Worm (Caenorhabditis elegans) whole organism, young adult: ENCODE data around the gene C15H9.4.
A peak's percentile ranks its signal among the peaks of the same experiment; 100 is the strongest.

Source experiments
- C06A6.2 ChIP-seq: fragments of 200-800 bp; sonication (Bioruptor generic); conservative IDR thresholded peaks from 2 replicates; pipeline ENCODE4 v1.3.6; 2022; ENCODE audit warnings: missing genetic modification characterization, missing compliant biosample characterization
- D2030.7 ChIP-seq: fragments of 200-800 bp; sonication (Bioruptor generic); IDR thresholded peaks from 2 replicates; pipeline ENCODE4 v1.3.6; 2022; ENCODE audit warnings: missing genetic modification reagents, missing genetic modification characterization, missing compliant biosample characterization
- F23B12.7 ChIP-seq: sonication (generic microtip); optimal IDR thresholded peaks from 2 replicates; lab custom pipeline; 2017; ENCODE audit warnings: missing genetic modification characterization, mild to moderate bottlenecking, missing compliant biosample characterization, antibody characterized with exemption, moderate library complexity; ENCODE audit not compliant: insufficient read depth
- F57A8.1 ChIP-seq: fragments of 200-800 bp; sonication (Bioruptor generic); optimal IDR thresholded peaks from 2 replicates; lab custom pipeline; 2018; ENCODE audit warnings: mild to moderate bottlenecking, missing genetic modification characterization, moderate library complexity, missing compliant biosample characterization
- T26A5.8 ChIP-seq: sonication (generic microtip); optimal IDR thresholded peaks from 2 replicates; lab custom pipeline; 2016; ENCODE audit warnings: missing genetic modification characterization, missing compliant biosample characterization
- Y67H2A.10 ChIP-seq: fragments of 200-800 bp; sonication (Bioruptor generic); conservative IDR thresholded peaks from 2 replicates; pipeline ENCODE4 v1.3.6; 2022; ENCODE audit warnings: missing genetic modification reagents, missing genetic modification characterization, missing compliant biosample characterization
- ZK185.1 ChIP-seq: sonication (generic microtip); optimal IDR thresholded peaks from 2 replicates; lab custom pipeline; 2016; ENCODE audit warnings: mild to moderate bottlenecking, missing genetic modification characterization, missing compliant biosample characterization; ENCODE audit not compliant: poor library complexity, severe bottlenecking
- athp-1 ChIP-seq: sonication (generic microtip); optimal IDR thresholded peaks from 2 replicates; lab custom pipeline; 2017; ENCODE audit warnings: mild to moderate bottlenecking, missing genetic modification characterization, missing compliant biosample characterization
- ccch-3 ChIP-seq: fragments of 200-800 bp; sonication (Bioruptor generic); optimal IDR thresholded peaks from 2 replicates; lab custom pipeline; 2018; ENCODE audit warnings: mild to moderate bottlenecking, missing genetic modification characterization, missing compliant biosample characterization
- cebp-1 ChIP-seq, 2 experiments: fragments of 200-800 bp in 1 of 2; sonication (Bioruptor generic) in 1 of 2; sonication (generic microtip) in 1 of 2; IDR thresholded peaks in 1 of 2; optimal IDR thresholded peaks in 1 of 2; 2 replicates each; pipeline versions ENCODE4 v1.3.6 to Lab custom; 2017 to 2022; ENCODE audit warnings: missing compliant biosample characterization in 2 of 2, missing genetic modification characterization in 2 of 2, mild to moderate bottlenecking in 1 of 2, missing genetic modification reagents in 1 of 2, moderate library complexity in 1 of 2
- ceh-100 ChIP-seq: fragments of 200-800 bp; sonication (Bioruptor generic); IDR thresholded peaks from 2 replicates; pipeline ENCODE4 v1.3.6; 2022; ENCODE audit warnings: missing genetic modification reagents, missing genetic modification characterization, missing compliant biosample characterization
- ceh-27 ChIP-seq: fragments of 200-800 bp; sonication (Bioruptor generic); optimal IDR thresholded peaks from 2 replicates; lab custom pipeline; 2018; ENCODE audit warnings: mild to moderate bottlenecking, missing genetic modification characterization, moderate library complexity, missing compliant biosample characterization
- ceh-79 ChIP-seq: sonication (generic microtip); optimal IDR thresholded peaks from 2 replicates; lab custom pipeline; 2017; ENCODE audit warnings: mild to moderate bottlenecking, missing genetic modification characterization, missing compliant biosample characterization
- dox-1 ChIP-seq: fragments of 200-800 bp; sonication (Bioruptor generic); IDR thresholded peaks from 2 replicates; pipeline ENCODE4 v1.3.6; 2022; ENCODE audit warnings: missing genetic modification reagents, missing genetic modification characterization, missing compliant biosample characterization
- dpff-1 ChIP-seq: sonication (generic microtip); optimal IDR thresholded peaks from 2 replicates; lab custom pipeline; 2017; ENCODE audit warnings: mild to moderate bottlenecking, missing genetic modification characterization, missing compliant biosample characterization
- efl-1 ChIP-seq: fragments of 150-350 bp; optimal IDR thresholded peaks from 2 replicates; lab custom pipeline; 2014; ENCODE audit warnings: missing biosample characterization, missing genetic modification reagents, missing genetic modification characterization
- ekl-4 ChIP-seq: fragments of 200-800 bp; sonication (Bioruptor generic); IDR thresholded peaks from 2 replicates; pipeline ENCODE4 v1.3.6; 2022; ENCODE audit warnings: missing genetic modification reagents, missing genetic modification characterization, missing compliant biosample characterization
- hmg-1.2 ChIP-seq: fragments of 200-800 bp; sonication (Bioruptor generic); IDR thresholded peaks from 2 replicates; pipeline ENCODE4 v1.3.6; 2022; ENCODE audit warnings: missing genetic modification reagents, missing genetic modification characterization, missing compliant biosample characterization
- lag-1 ChIP-seq: fragments of 200-800 bp; sonication (Bioruptor generic); IDR thresholded peaks from 2 replicates; pipeline ENCODE4 v1.3.6; 2022; ENCODE audit warnings: missing genetic modification reagents, missing genetic modification characterization, missing compliant biosample characterization
- let-526 ChIP-seq: fragments of 200-800 bp; sonication (Bioruptor generic); IDR thresholded peaks from 2 replicates; pipeline ENCODE4 v1.3.6; 2022; ENCODE audit warnings: missing genetic modification reagents, missing genetic modification characterization, missing compliant biosample characterization
- let-607 ChIP-seq, 2 experiments: fragments of 200-800 bp in 1 of 2; sonication (Bioruptor generic) in 1 of 2; sonication (generic microtip) in 1 of 2; optimal IDR thresholded peaks; 2 replicates each; lab custom pipeline; 2016 to 2018; ENCODE audit warnings: mild to moderate bottlenecking in 2 of 2, missing compliant biosample characterization in 2 of 2, missing genetic modification characterization in 2 of 2, moderate library complexity in 2 of 2, missing genotype in 1 of 2
- lin-26 ChIP-seq: fragments of 200-800 bp; sonication (Bioruptor generic); IDR thresholded peaks from 2 replicates; pipeline ENCODE4 v1.3.6; 2022; ENCODE audit warnings: missing genetic modification reagents, missing genetic modification characterization, missing compliant biosample characterization
- lin-40 ChIP-seq: sonication (generic microtip); optimal IDR thresholded peaks from 2 replicates; lab custom pipeline; 2016; ENCODE audit warnings: missing genetic modification characterization, mild to moderate bottlenecking, missing compliant biosample characterization, missing genotype, missing genetic modification reagents
- madf-10 ChIP-seq: sonication (generic microtip); optimal IDR thresholded peaks from 2 replicates; lab custom pipeline; 2016; ENCODE audit warnings: mild to moderate bottlenecking, missing genetic modification characterization, missing compliant biosample characterization
- mel-28 ChIP-seq: sonication (generic microtip); optimal IDR thresholded peaks from 2 replicates; lab custom pipeline; 2016; ENCODE audit warnings: borderline replicate concordance, mild to moderate bottlenecking, missing genetic modification characterization, missing compliant biosample characterization
- nhr-80 ChIP-seq: sonication (generic microtip); optimal IDR thresholded peaks from 2 replicates; lab custom pipeline; 2016; ENCODE audit warnings: missing genetic modification characterization, missing compliant biosample characterization
- nhr-90 ChIP-seq: sonication (generic microtip); optimal IDR thresholded peaks from 2 replicates; lab custom pipeline; 2016; ENCODE audit warnings: missing genotype, mild to moderate bottlenecking, missing genetic modification characterization, missing compliant biosample characterization
- repo-1 ChIP-seq: sonication (generic microtip); optimal IDR thresholded peaks from 2 replicates; lab custom pipeline; 2017; ENCODE audit warnings: mild to moderate bottlenecking, missing genetic modification characterization, missing compliant biosample characterization
- rpc-1 ChIP-seq, 2 experiments: fragments of 150-350 bp in 1 of 2; sonication (generic microtip) in 1 of 2; optimal IDR thresholded peaks; 2 replicates each; lab custom pipeline; 2014 to 2018; ENCODE audit warnings: missing biosample characterization in 1 of 2, missing genetic modification characterization in 1 of 2, missing genetic modification reagents in 1 of 2, missing genotype in 1 of 2
- snpc-1.1 ChIP-seq: sonication (generic microtip); optimal IDR thresholded peaks from 2 replicates; lab custom pipeline; 2017; ENCODE audit warnings: missing genetic modification characterization, mild to moderate bottlenecking, missing compliant biosample characterization, antibody characterized with exemption, moderate library complexity, missing genotype, missing genetic modification reagents; ENCODE audit not compliant: insufficient read depth
- snpc-3.4 ChIP-seq: sonication (generic microtip); optimal IDR thresholded peaks from 2 replicates; lab custom pipeline; 2017; ENCODE audit warnings: missing genetic modification characterization, mild to moderate bottlenecking, missing compliant biosample characterization, antibody characterized with exemption, moderate library complexity, missing genotype, missing genetic modification reagents
- tbx-9 ChIP-seq: sonication (generic microtip); optimal IDR thresholded peaks from 2 replicates; lab custom pipeline; 2016; ENCODE audit warnings: borderline replicate concordance, missing genetic modification characterization, inconsistent platforms, missing compliant biosample characterization
- unc-62 ChIP-seq: fragments of 150-350 bp; optimal IDR thresholded peaks from 2 replicates; lab custom pipeline; 2014; ENCODE audit warnings: missing biosample characterization, missing genetic modification reagents, missing genetic modification characterization
- xnd-1 ChIP-seq: sonication (generic microtip); optimal IDR thresholded peaks from 2 replicates; lab custom pipeline; 2016; ENCODE audit warnings: missing genotype, missing genetic modification reagents, missing genetic modification characterization, missing compliant biosample characterization
- zfh-2 ChIP-seq: fragments of 200-800 bp; sonication (Bioruptor generic); conservative IDR thresholded peaks from 2 replicates; pipeline ENCODE4 v1.3.6; 2022; ENCODE audit warnings: missing genetic modification reagents, missing genetic modification characterization, missing compliant biosample characterization

Gene C15H9.4

DNA sequence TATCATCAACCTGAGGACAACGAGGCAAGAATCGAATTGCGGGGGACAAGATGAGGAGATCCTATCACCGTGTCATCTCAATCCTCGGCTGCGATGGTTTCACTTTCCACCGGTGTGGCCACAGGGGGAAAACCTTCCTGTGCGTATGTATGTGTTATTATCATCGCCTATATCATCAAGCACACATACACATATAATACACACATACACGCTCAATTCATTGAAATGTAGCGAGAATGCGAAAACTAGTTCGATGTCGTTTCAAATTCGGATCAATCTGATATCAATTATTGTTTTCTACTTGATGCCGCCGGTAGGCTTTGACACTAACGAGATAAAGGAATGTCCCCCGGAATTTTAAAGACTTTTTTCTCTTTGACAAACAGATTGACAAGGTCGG, 46.6 kb upstream of the C15H9.4 start:
- TF ChIP-seq tbx-9 (tag; lab: Kevin White, UChicago) (no peak), xnd-1 (tag; lab: Kevin White, UChicago) (no peak), unc-62 (GFP tag; lab: Kevin White, UChicago) (no peak), ccch-3 (GFP tag; lab: Kevin White, UChicago) (no peak), D2030.7 (no peak), lin-26 (GFP tag; lab: Robert Waterston, UW) (no peak), ceh-100 (GFP tag; lab: Robert Waterston, UW) (no peak), Y67H2A.10 (no peak), mel-28 (tag; lab: Kevin White, UChicago) (no peak)

DNA sequence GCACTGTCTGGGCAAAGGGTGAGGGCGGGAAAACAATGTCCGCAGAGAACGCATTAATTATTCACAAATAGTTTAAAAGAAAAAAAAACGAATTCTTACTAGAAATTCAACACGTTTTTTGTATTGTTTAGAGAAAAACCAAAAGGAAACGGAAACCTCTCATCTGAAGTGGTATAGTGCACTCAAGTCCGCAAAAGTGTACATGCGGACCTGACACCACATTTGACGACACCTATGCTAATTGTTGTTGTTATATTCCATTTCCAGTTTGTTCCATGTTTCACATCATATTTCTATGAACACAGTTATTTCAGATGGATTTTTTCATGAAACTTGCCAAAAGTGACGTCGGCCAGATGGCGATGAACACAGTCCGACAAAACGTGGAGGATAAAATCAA, 44.7 kb upstream of the C15H9.4 start, which contains the start of gene C45B2.6:
Gene C45B2.6, plus strand, starts transcription at position 136 of the 400 bp plus-strand sequence.
- TF ChIP-seq hmg-1.2 (GFP tag; lab: Robert Waterston, UW) (0 out of 2 replicates have a peak, but pooled peaks have one; percentile 9), athp-1 (tag; lab: Kevin White, UChicago) (no peak), ceh-27 (GFP tag; lab: Kevin White, UChicago) (peak; percentile 28)

DNA sequence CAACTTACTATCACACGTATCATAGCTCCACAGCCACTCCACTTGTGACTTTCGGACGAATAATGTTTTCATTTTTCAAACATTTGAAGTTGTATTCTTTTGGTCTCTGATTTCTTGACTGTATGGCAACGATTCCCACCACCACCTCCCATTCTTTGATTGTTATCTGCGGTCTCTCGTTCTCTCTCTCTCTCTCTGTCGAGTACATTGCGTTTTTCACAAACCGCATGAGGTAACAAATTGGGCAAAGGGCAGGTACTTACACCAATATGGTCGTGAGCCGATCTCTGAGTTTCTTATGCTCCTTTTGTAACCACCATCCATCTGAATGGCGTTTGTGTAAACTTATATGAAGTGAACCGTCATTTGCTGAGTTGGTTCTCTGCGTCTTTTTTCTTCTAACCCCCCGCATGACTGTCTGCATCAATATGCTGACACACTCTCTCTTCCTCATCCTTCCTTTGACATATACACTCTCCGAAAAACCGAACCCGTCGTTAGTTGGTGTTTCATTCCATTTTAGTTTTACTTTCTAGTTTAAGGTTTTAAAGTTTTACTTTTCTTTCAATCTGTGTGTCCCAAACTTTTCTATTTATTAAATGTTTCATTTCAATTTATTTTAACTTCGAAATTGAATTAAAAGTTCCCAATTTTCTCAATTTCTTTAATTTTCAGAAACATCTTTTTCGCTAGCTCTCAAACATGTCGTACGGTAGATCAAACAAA, 39.7 kb upstream of the C15H9.4 start, which contains the start of gene gln-1:
Gene gln-1, plus strand, starts transcription at position 676 of the 726 bp plus-strand sequence.
- TF ChIP-seq zfh-2 (peak; percentile 34; the same call in 1 of the 2 replicates), cebp-1 (GFP tag; IDR thresholded peaks at IDR 0.05; lab: Robert Waterston, UW) (no peak), cebp-1 (tag; optimal IDR thresholded peaks at IDR 0.05; lab: Kevin White, UChicago) (peak; percentile 46), nhr-90 (tag; lab: Kevin White, UChicago) (peak; percentile 35), ceh-79 (tag; lab: Kevin White, UChicago) (no peak), hmg-1.2 (GFP tag; lab: Robert Waterston, UW) (peak; percentile 35; the same call in 1 of the 2 replicates), C06A6.2 (GFP tag; lab: Robert Waterston, UW) (no peak), ekl-4 (GFP tag; lab: Robert Waterston, UW) (no peak), dpff-1 (tag; lab: Kevin White, UChicago) (no peak), nhr-80 (tag; lab: Kevin White, UChicago) (peak; percentile 95), lin-40 (no peak), ZK185.1 (tag; lab: Kevin White, UChicago) (peak; percentile 4), rpc-1 (optimal IDR thresholded peaks at IDR 0.05; lab: Kevin White, UChicago) (no peak), rpc-1 (tag; optimal IDR thresholded peaks at IDR 0.05; lab: Kevin White, UChicago) (no peak), let-607 (tag; optimal IDR thresholded peaks at IDR 0.05; lab: Kevin White, UChicago) (peak; percentile 16 to 34), snpc-1.1 (tag; lab: Kevin White, UChicago) (no peak), efl-1 (GFP tag; lab: Kevin White, UChicago) (no peak), dox-1 (0 out of 2 replicates have a peak, but pooled peaks have one; percentile 53), madf-10 (tag; lab: Kevin White, UChicago) (peak; percentile 5)

DNA sequence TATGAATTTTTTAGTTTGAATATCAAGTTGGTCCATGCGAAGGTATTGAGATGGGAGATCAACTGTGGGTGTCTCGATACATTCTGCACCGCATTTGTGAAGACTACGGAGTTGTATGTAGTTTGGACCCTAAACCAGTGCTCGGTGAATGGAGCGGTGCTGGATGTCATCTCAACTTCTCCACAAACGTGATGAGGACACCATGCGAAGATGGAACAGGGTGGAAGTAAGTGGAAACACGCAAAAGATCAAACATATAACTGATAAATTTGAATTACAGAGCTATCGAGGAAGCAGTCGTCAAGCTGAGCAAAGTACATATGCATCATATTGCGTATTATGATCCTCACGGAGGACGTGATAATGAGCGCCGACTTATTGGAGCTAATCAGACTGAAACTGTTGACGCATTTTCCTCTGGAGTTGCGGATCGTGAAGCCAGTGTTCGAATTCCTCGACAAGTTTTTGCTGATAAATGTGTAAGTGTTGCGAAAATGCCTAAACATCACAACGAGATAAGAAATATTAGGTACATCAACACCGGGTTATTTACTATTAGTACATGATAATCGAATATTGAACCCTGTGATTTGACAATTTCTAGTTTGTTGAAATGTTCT, 38.2 kb upstream of the C15H9.4 start:
- TF ChIP-seq repo-1 = no peak
- TF ChIP-seq ceh-27 (GFP tag; lab: Kevin White, UChicago) = no peak
- no peak for TF ChIP-seq F57A8.1
- TF ChIP-seq nhr-80 (tag; lab: Kevin White, UChicago) = peak; percentile 82
- no peak for TF ChIP-seq T26A5.8 (tag; lab: Kevin White, UChicago)
- no peak for TF ChIP-seq tbx-9 (tag; lab: Kevin White, UChicago)
- no peak for TF ChIP-seq lin-40
- no peak for TF ChIP-seq D2030.7
- TF ChIP-seq madf-10 (tag; lab: Kevin White, UChicago) = peak; percentile 7
- no peak for TF ChIP-seq snpc-3.4 (tag; lab: Kevin White, UChicago)
- TF ChIP-seq let-526 (GFP tag; lab: Robert Waterston, UW) = no peak
- no peak for TF ChIP-seq lag-1 (GFP tag; lab: Robert Waterston, UW)
- TF ChIP-seq F23B12.7 (tag; lab: Kevin White, UChicago) = no peak
- TF ChIP-seq, all 124 proteins: peak for 2
